Fruit fly (Drosophila melanogaster): Measurements from ENCODE around the gene Rab9Fb.

Rab9Fb gene

dm6 chrX:10966978-10967731, 14.9 kb upstream of the Rab9Fb start, which contains the start of gene C901 (continued):
- no peak for TF ChIP-seq CG9139 (GFP tag; optimal IDR thresholded peaks at IDR 0.05)
- TF ChIP-seq CG11762 (GFP tag; optimal IDR thresholded peaks at IDR 0.05; ENCODE audit: insufficient read depth): peak; percentile 53
- peak; percentile 79 for TF ChIP-seq eg (GFP tag; IDR thresholded peaks at IDR 0.05)
- peak; percentile 47 for TF ChIP-seq CG8319 (GFP tag; optimal IDR thresholded peaks at IDR 0.05)
- TF ChIP-seq CG10669 (GFP tag; optimal IDR thresholded peaks at IDR 0.05): peak; percentile 32
- peak; percentile 92 for TF ChIP-seq CG8119 (GFP tag; IDR thresholded peaks at IDR 0.05)
- TF ChIP-seq acj6 (GFP tag; optimal IDR thresholded peaks at IDR 0.05): peak; percentile 67
- TF ChIP-seq dac (GFP tag; optimal IDR thresholded peaks at IDR 0.05): peak; percentile 81
- no peak for TF ChIP-seq CG1621 (tag; optimal IDR thresholded peaks at IDR 0.05)
- peak; percentile 54 for TF ChIP-seq CG7368 (GFP tag; optimal IDR thresholded peaks at IDR 0.05)
- peak; percentile 65 for TF ChIP-seq CG10631 (GFP tag; optimal IDR thresholded peaks at IDR 0.05)
- TF ChIP-seq CG6276 (GFP tag; optimal IDR thresholded peaks at IDR 0.05): peak; percentile 91
- TF ChIP-seq fd85E (GFP tag; optimal IDR thresholded peaks at IDR 0.05): no peak
- peak; percentile 77 for TF ChIP-seq CG8632 (GFP tag; optimal IDR thresholded peaks at IDR 0.05)
- peak; percentile 70 for TF ChIP-seq CG6792 (GFP tag; optimal IDR thresholded peaks at IDR 0.05)
- TF ChIP-seq CG15336 (GFP tag; IDR thresholded peaks at IDR 0.05): peak; percentile 92
- TF ChIP-seq Met (GFP tag; optimal IDR thresholded peaks at IDR 0.05): peak; percentile 13
- TF ChIP-seq CG3032 (tag; optimal IDR thresholded peaks at IDR 0.05): peak; percentile 35
- peak in 1 of 2 experiments; percentile 79 for TF ChIP-seq salr (GFP tag; optimal IDR thresholded peaks at IDR 0.05)
- peak; percentile 67 for TF ChIP-seq net (GFP tag; optimal IDR thresholded peaks at IDR 0.05)

- peak; percentile 12 for TF ChIP-seq Eip75B (GFP tag; optimal IDR thresholded peaks at IDR 0.05)
- no peak for TF ChIP-seq CG6163 (GFP tag; IDR thresholded peaks at IDR 0.05)
- no peak for TF ChIP-seq CG6792 (GFP tag; optimal IDR thresholded peaks at IDR 0.05)
- TF ChIP-seq pdm3 (GFP tag; optimal IDR thresholded peaks at IDR 0.05): peak; percentile 54
- TF ChIP-seq Hr39 (GFP tag; optimal IDR thresholded peaks at IDR 0.05): peak; percentile 6
- peak; percentile 51; the same call in 1 of the 3 replicates for TF ChIP-seq eg (GFP tag; IDR thresholded peaks at IDR 0.05)
- no peak for TF ChIP-seq fd59A (GFP tag; optimal IDR thresholded peaks at IDR 0.05)
- no peak for TF ChIP-seq CG6854 (GFP tag; optimal IDR thresholded peaks at IDR 0.05)
- TF ChIP-seq topi (GFP tag; optimal IDR thresholded peaks at IDR 0.05): peak; percentile 29
- peak in 1 of 2 experiments; percentile 30 for TF ChIP-seq salr (GFP tag; optimal IDR thresholded peaks at IDR 0.05)
- peak; percentile 46 for TF ChIP-seq acj6 (GFP tag; optimal IDR thresholded peaks at IDR 0.05)
- TF ChIP-seq CG11762 (GFP tag; optimal IDR thresholded peaks at IDR 0.05; ENCODE audit: insufficient read depth): peak; percentile 11
- peak; percentile 60 for TF ChIP-seq CG3919 (GFP tag; optimal IDR thresholded peaks at IDR 0.05)
- TF ChIP-seq Lpt (GFP tag; optimal IDR thresholded peaks at IDR 0.05): peak; percentile 17
- peak; percentile 68 for TF ChIP-seq Hr4 (GFP tag; optimal IDR thresholded peaks at IDR 0.05)
- TF ChIP-seq Sox102F (GFP tag; optimal IDR thresholded peaks at IDR 0.05): peak; percentile 14
- peak; percentile 70 for TF ChIP-seq CG8119 (GFP tag; IDR thresholded peaks at IDR 0.05)
- TF ChIP-seq CG8632 (GFP tag; optimal IDR thresholded peaks at IDR 0.05): peak; percentile 15
- TF ChIP-seq achi (GFP tag; optimal IDR thresholded peaks at IDR 0.05): peak; percentile 47
- TF ChIP-seq Sox15 (GFP tag; optimal IDR thresholded peaks at IDR 0.05): no peak
- TF ChIP-seq CG7368 (GFP tag; optimal IDR thresholded peaks at IDR 0.05): no peak
- TF ChIP-seq CG4318 (GFP tag; optimal IDR thresholded peaks at IDR 0.05): peak; percentile 66
- peak; percentile 67 for TF ChIP-seq CG6276 (GFP tag; optimal IDR thresholded peaks at IDR 0.05)
- peak; percentile 41 for TF ChIP-seq dac (GFP tag; optimal IDR thresholded peaks at IDR 0.05)
- TF ChIP-seq CG9139 (GFP tag; optimal IDR thresholded peaks at IDR 0.05): no peak
- peak; percentile 10 for TF ChIP-seq lz (GFP tag; optimal IDR thresholded peaks at IDR 0.05)
- peak; percentile 24 for TF ChIP-seq svp (GFP tag)
- peak; percentile 16 for TF ChIP-seq Smox (GFP tag; optimal IDR thresholded peaks at IDR 0.05)
- peak; percentile 78 for TF ChIP-seq CG15336 (GFP tag; IDR thresholded peaks at IDR 0.05)
- TF ChIP-seq CG10631 (GFP tag; optimal IDR thresholded peaks at IDR 0.05): peak; percentile 3
- peak; percentile 55 for TF ChIP-seq net (GFP tag; optimal IDR thresholded peaks at IDR 0.05)
- peak; percentile 80 for TF ChIP-seq CG32006 (GFP tag; optimal IDR thresholded peaks at IDR 0.05)
- peak; percentile 54 for TF ChIP-seq OdsH (GFP tag; optimal IDR thresholded peaks at IDR 0.05)
- TF ChIP-seq esn (GFP tag; optimal IDR thresholded peaks at IDR 0.05): peak; percentile 27
- peak; percentile 88 for TF ChIP-seq Eip78C (GFP tag)
- peak; percentile 39 for TF ChIP-seq CG34406 (GFP tag; optimal IDR thresholded peaks at IDR 0.05)
These were observed 7.6 kb upstream of the Rab9Fb start for dm6 chrX:10959912-10960311.
